Worm (Caenorhabditis elegans) whole organism, L4 larva: ENCODE data around the gene dhs-8.

Source experiments
- D1046.2 ChIP-seq: fragments of 200-800 bp; sonication (Bioruptor generic); IDR thresholded peaks from 2 replicates; pipeline ENCODE4 v1.3.6; 2022; ENCODE audit warnings: missing genetic modification characterization, missing compliant biosample characterization
- F26F4.8 ChIP-seq: fragments of 200-800 bp; sonication (Bioruptor generic); conservative IDR thresholded peaks from 2 replicates; pipeline ENCODE4 v1.3.6; 2022; ENCODE audit warnings: missing genetic modification characterization, missing compliant biosample characterization
- F49E8.2 ChIP-seq: sonication (generic microtip); optimal IDR thresholded peaks from 2 replicates; lab custom pipeline; 2016; ENCODE audit warnings: missing compliant biosample characterization, mild to moderate bottlenecking, missing genetic modification characterization, borderline replicate concordance
- R02D3.7 ChIP-seq: fragments of 150-350 bp; sonication (generic microtip); optimal IDR thresholded peaks from 3 replicates; lab custom pipeline; 2014; ENCODE audit warnings: missing biosample characterization, missing genetic modification characterization
- ZK337.2 ChIP-seq: fragments of 200-800 bp; sonication (Bioruptor generic); IDR thresholded peaks from 2 replicates; pipeline ENCODE4 v1.3.6; 2022; ENCODE audit warnings: missing genetic modification reagents, missing genetic modification characterization, missing compliant biosample characterization
- ama-1 ChIP-seq: fragments of 150-350 bp; optimal IDR thresholded peaks from 2 replicates; lab custom pipeline; 2014; ENCODE audit warnings: inconsistent platforms, mixed read lengths
- arid-1 ChIP-seq: fragments of 200-800 bp; sonication (Bioruptor generic); conservative IDR thresholded peaks from 2 replicates; pipeline ENCODE4 v1.3.6; 2022; ENCODE audit warnings: missing genetic modification reagents, missing genetic modification characterization, missing compliant biosample characterization
- ceh-20 ChIP-seq: fragments of 200-800 bp; sonication (Bioruptor generic); IDR thresholded peaks from 2 replicates; pipeline ENCODE4 v1.3.6; 2022; ENCODE audit warnings: missing genetic modification reagents, missing genetic modification characterization, missing compliant biosample characterization
- ceh-32 ChIP-seq: sonication (generic microtip); optimal IDR thresholded peaks from 2 replicates; lab custom pipeline; 2016; ENCODE audit warnings: mild to moderate bottlenecking, missing genetic modification characterization, missing compliant biosample characterization; ENCODE audit not compliant: poor library complexity
- ceh-44 ChIP-seq: fragments of 200-800 bp; sonication (Bioruptor generic); IDR thresholded peaks from 2 replicates; pipeline ENCODE4 v1.3.6; 2022; ENCODE audit warnings: missing genetic modification reagents, missing genetic modification characterization, missing compliant biosample characterization
- ces-1 ChIP-seq: fragments of 150-350 bp; sonication (generic microtip); optimal IDR thresholded peaks from 4 replicates; lab custom pipeline; 2014; ENCODE audit warnings: missing biosample characterization, missing genetic modification reagents, missing genetic modification characterization
- ctbp-1 ChIP-seq: fragments of 200-800 bp; sonication (Bioruptor generic); IDR thresholded peaks from 2 replicates; pipeline ENCODE4 v1.3.6; 2022; ENCODE audit warnings: missing genetic modification reagents, missing genetic modification characterization, missing compliant biosample characterization
- daf-12 ChIP-seq: fragments of 150-350 bp; optimal IDR thresholded peaks from 2 replicates; lab custom pipeline; 2014; ENCODE audit warnings: missing biosample characterization, missing genetic modification reagents, missing genetic modification characterization
- daf-19 ChIP-seq: fragments of 200-800 bp; sonication (Bioruptor generic); conservative IDR thresholded peaks from 2 replicates; pipeline ENCODE4 v1.3.6; 2022; ENCODE audit warnings: missing genetic modification characterization, missing compliant biosample characterization
- daf-8 ChIP-seq: fragments of 200-800 bp; sonication (Bioruptor generic); IDR thresholded peaks from 2 replicates; pipeline ENCODE4 v1.3.6; 2022; ENCODE audit warnings: missing genetic modification characterization, missing compliant biosample characterization
- dmd-6 ChIP-seq: fragments of 200-800 bp; sonication (Bioruptor generic); IDR thresholded peaks from 2 replicates; pipeline ENCODE4 v1.3.6; 2022; ENCODE audit warnings: missing genetic modification reagents, missing genetic modification characterization, missing compliant biosample characterization
- dmd-8 ChIP-seq: fragments of 200-800 bp; sonication (Bioruptor generic); IDR thresholded peaks from 2 replicates; pipeline ENCODE4 v1.3.6; 2022; ENCODE audit warnings: missing genetic modification characterization, missing compliant biosample characterization
- dpl-1 ChIP-seq: fragments of 150-350 bp; optimal IDR thresholded peaks from 2 replicates; lab custom pipeline; 2014; ENCODE audit warnings: missing biosample characterization, missing genetic modification reagents, missing genetic modification characterization
- duxl-1 ChIP-seq: sonication (generic microtip); optimal IDR thresholded peaks from 2 replicates; lab custom pipeline; 2016; ENCODE audit warnings: mild to moderate bottlenecking, missing genetic modification characterization, moderate library complexity, missing compliant biosample characterization; ENCODE audit not compliant: poor library complexity
- dve-1 ChIP-seq: sonication (generic microtip); optimal IDR thresholded peaks from 2 replicates; lab custom pipeline; 2017; ENCODE audit warnings: antibody characterized with exemption, mild to moderate bottlenecking, missing genetic modification characterization, missing compliant biosample characterization; ENCODE audit not compliant: insufficient read depth
- egl-27 ChIP-seq: sonication (generic microtip); optimal IDR thresholded peaks from 3 replicates; lab custom pipeline; 2017; ENCODE audit warnings: missing biosample characterization, missing genetic modification reagents, missing genetic modification characterization
- fkh-10 ChIP-seq: fragments of 150-350 bp; optimal IDR thresholded peaks from 2 replicates; lab custom pipeline; 2014; ENCODE audit warnings: missing biosample characterization, missing genetic modification reagents, missing genetic modification characterization
- hlh-30 ChIP-seq: sonication (generic microtip); optimal IDR thresholded peaks from 2 replicates; lab custom pipeline; 2017; ENCODE audit warnings: antibody characterized with exemption, mild to moderate bottlenecking, missing genetic modification characterization, missing compliant biosample characterization; ENCODE audit not compliant: insufficient read depth
- hmg-1.1 ChIP-seq: fragments of 200-800 bp; sonication (Bioruptor generic); IDR thresholded peaks from 2 replicates; pipeline ENCODE4 v1.3.6; 2022; ENCODE audit warnings: missing genetic modification reagents, missing genetic modification characterization, missing compliant biosample characterization
- jun-1 ChIP-seq: fragments of 150-350 bp; optimal IDR thresholded peaks from 2 replicates; lab custom pipeline; 2014; ENCODE audit warnings: missing biosample characterization, missing genetic modification reagents, missing genetic modification characterization
- lin-1 ChIP-seq: fragments of 200-800 bp; sonication (Bioruptor generic); IDR thresholded peaks from 2 replicates; pipeline ENCODE4 v1.3.6; 2022; ENCODE audit warnings: missing genetic modification reagents, missing genetic modification characterization, missing compliant biosample characterization
- lin-38 ChIP-seq: fragments of 200-800 bp; sonication (Bioruptor generic); IDR thresholded peaks from 2 replicates; pipeline ENCODE4 v1.3.6; 2022; ENCODE audit warnings: missing genetic modification reagents, missing genetic modification characterization, missing compliant biosample characterization
- madf-5 ChIP-seq, 2 experiments: fragments of 200-800 bp; sonication (Bioruptor generic); IDR thresholded peaks; 2 replicates each; pipeline ENCODE4 v1.3.6; 2022; ENCODE audit warnings: missing compliant biosample characterization in 2 of 2, missing genetic modification characterization in 2 of 2
- madf-9 ChIP-seq: fragments of 200-800 bp; sonication (Bioruptor generic); conservative IDR thresholded peaks from 2 replicates; pipeline ENCODE4 v1.3.6; 2022; ENCODE audit warnings: missing genetic modification reagents, missing genetic modification characterization, missing compliant biosample characterization
- mdt-29 ChIP-seq: fragments of 200-800 bp; sonication (Bioruptor generic); IDR thresholded peaks from 2 replicates; pipeline ENCODE4 v1.3.6; 2022; ENCODE audit warnings: missing genetic modification reagents, missing genetic modification characterization, missing compliant biosample characterization
- mes-2 ChIP-seq: sonication (generic microtip); optimal IDR thresholded peaks from 2 replicates; lab custom pipeline; 2016; ENCODE audit warnings: missing genotype, mild to moderate bottlenecking, missing genetic modification characterization, missing compliant biosample characterization; ENCODE audit not compliant: poor library complexity, severe bottlenecking
- nhr-102 ChIP-seq: sonication (generic microtip); optimal IDR thresholded peaks from 2 replicates; lab custom pipeline; 2016; ENCODE audit warnings: mild to moderate bottlenecking, missing genetic modification characterization, moderate library complexity, missing compliant biosample characterization
- nhr-25 ChIP-seq: sonication (generic microtip); optimal IDR thresholded peaks from 2 replicates; lab custom pipeline; 2017; ENCODE audit warnings: missing genetic modification characterization, mild to moderate bottlenecking, missing compliant biosample characterization, antibody characterized with exemption, moderate library complexity, borderline replicate concordance; ENCODE audit not compliant: insufficient read depth
- nhr-28 ChIP-seq: fragments of 150-350 bp; optimal IDR thresholded peaks from 2 replicates; lab custom pipeline; 2014; ENCODE audit warnings: missing biosample characterization, missing genetic modification characterization
- nhr-41 ChIP-seq: fragments of 200-800 bp; sonication (Bioruptor generic); IDR thresholded peaks from 2 replicates; pipeline ENCODE4 v1.3.6; 2022; ENCODE audit warnings: missing genetic modification reagents, missing genetic modification characterization, missing compliant biosample characterization
- nhr-6 ChIP-seq: fragments of 150-350 bp; optimal IDR thresholded peaks from 2 replicates; lab custom pipeline; 2014; ENCODE audit warnings: missing biosample characterization, missing genetic modification characterization
- nhr-76 ChIP-seq: fragments of 150-350 bp; optimal IDR thresholded peaks from 2 replicates; lab custom pipeline; 2014; ENCODE audit warnings: missing biosample characterization, missing genetic modification characterization
- rbr-2 ChIP-seq: sonication (generic microtip); optimal IDR thresholded peaks from 2 replicates; lab custom pipeline; 2016; ENCODE audit warnings: missing genotype, missing genetic modification characterization, missing compliant biosample characterization
- saeg-2 ChIP-seq: fragments of 200-800 bp; sonication (Bioruptor generic); IDR thresholded peaks from 2 replicates; pipeline ENCODE4 v1.3.6; 2022; ENCODE audit warnings: missing genetic modification reagents, missing genetic modification characterization, missing compliant biosample characterization
- sdz-12 ChIP-seq: fragments of 200-800 bp; sonication (Bioruptor generic); optimal IDR thresholded peaks from 2 replicates; lab custom pipeline; 2018; ENCODE audit warnings: mild to moderate bottlenecking, missing genetic modification characterization, missing compliant biosample characterization
- snpc-4 ChIP-seq: fragments of 150-350 bp; optimal IDR thresholded peaks from 2 replicates; lab custom pipeline; 2014; ENCODE audit warnings: missing biosample characterization, missing genetic modification characterization
- spr-1 ChIP-seq: sonication (generic microtip); optimal IDR thresholded peaks from 2 replicates; lab custom pipeline; 2016; ENCODE audit warnings: mild to moderate bottlenecking, missing genetic modification characterization, missing compliant biosample characterization
- spr-3 ChIP-seq: fragments of 200-800 bp; sonication (Bioruptor generic); optimal IDR thresholded peaks from 2 replicates; lab custom pipeline; 2018; ENCODE audit warnings: mild to moderate bottlenecking, missing genetic modification characterization, missing compliant biosample characterization
- tra-1 ChIP-seq: fragments of 200-800 bp; sonication (Bioruptor generic); IDR thresholded peaks from 2 replicates; pipeline ENCODE4 v1.3.6; 2022; ENCODE audit warnings: missing genetic modification reagents, missing genetic modification characterization, missing compliant biosample characterization
- unc-39 ChIP-seq: sonication (generic microtip); optimal IDR thresholded peaks from 2 replicates; lab custom pipeline; 2017; ENCODE audit warnings: missing biosample characterization, missing genetic modification characterization
- zfp-2 ChIP-seq: sonication (generic microtip); optimal IDR thresholded peaks from 2 replicates; lab custom pipeline; 2016; ENCODE audit warnings: mild to moderate bottlenecking, missing genetic modification characterization, missing compliant biosample characterization
- zfp-3 ChIP-seq: fragments of 200-800 bp; sonication (Bioruptor generic); conservative IDR thresholded peaks from 2 replicates; pipeline ENCODE4 v1.3.6; 2022; ENCODE audit warnings: missing genetic modification reagents, missing genetic modification characterization, missing compliant biosample characterization
- zip-11 ChIP-seq: fragments of 200-800 bp; sonication (Bioruptor generic); IDR thresholded peaks from 2 replicates; pipeline ENCODE4 v1.3.6; 2022; ENCODE audit warnings: missing genetic modification characterization, missing compliant biosample characterization
- ztf-11 ChIP-seq: fragments of 150-350 bp; optimal IDR thresholded peaks from 2 replicates; lab custom pipeline; 2014; ENCODE audit warnings: missing biosample characterization, missing genetic modification characterization
- ztf-7 ChIP-seq: fragments of 150-350 bp; optimal IDR thresholded peaks from 2 replicates; lab custom pipeline; 2014; ENCODE audit warnings: missing biosample characterization, missing genetic modification characterization

Gene dhs-8

ce11 chrII:14496809-14497208 is 1.0 kb upstream of the dhs-8 start (continued):
- 0 out of 2 replicates have a peak, but pooled peaks have one; percentile 67 for TF ChIP-seq saeg-2
- peak; percentile 90 for TF ChIP-seq dve-1 (tag; lab: Kevin White, UChicago)
- TF ChIP-seq arid-1, result peak; percentile 87
- TF ChIP-seq daf-19 (GFP tag; lab: Robert Waterston, UW), result peak; percentile 95
- peak; percentile 91 for TF ChIP-seq nhr-28
- peak; percentile 7 for TF ChIP-seq R02D3.7 (tag; lab: Kevin White, UChicago)
- TF ChIP-seq jun-1 (tag; lab: Kevin White, UChicago), result no peak
- TF ChIP-seq nhr-6 (tag; lab: Kevin White, UChicago), result peak; percentile 75
- TF ChIP-seq dpl-1 (GFP tag; lab: Kevin White, UChicago), result peak; percentile 68
- 0 out of 2 replicates have a peak, but pooled peaks have one; percentile 37 for TF ChIP-seq zip-11 (GFP tag; lab: Robert Waterston, UW)
- TF ChIP-seq ztf-7 (tag; lab: Kevin White, UChicago), result peak; percentile 61
- peak; percentile 81 for TF ChIP-seq hlh-30 (tag; lab: Kevin White, UChicago)
- TF ChIP-seq ceh-44 (GFP tag; lab: Robert Waterston, UW), result peak; percentile 90
- TF ChIP-seq zfp-2 (tag; lab: Kevin White, UChicago), result peak; percentile 69
- peak; percentile 94 for TF ChIP-seq F26F4.8 (GFP tag; lab: Robert Waterston, UW)
- peak; percentile 77 for TF ChIP-seq rbr-2
- peak; percentile 86 for TF ChIP-seq hmg-1.1 (GFP tag; lab: Robert Waterston, UW)
- no peak for TF ChIP-seq unc-39
- TF ChIP-seq fkh-10, result no peak
- TF ChIP-seq madf-9 (GFP tag; lab: Robert Waterston, UW), result peak; percentile 79
- peak; percentile 76 for TF ChIP-seq ctbp-1 (GFP tag; lab: Robert Waterston, UW)
- TF ChIP-seq zfp-3, result peak; percentile 86
- peak; percentile 78 to 88; a peak in 2 of 4 replicates for TF ChIP-seq madf-5 (GFP tag; IDR thresholded peaks at IDR 0.05; lab: Robert Waterston, UW)
- no peak for TF ChIP-seq nhr-76 (tag; lab: Kevin White, UChicago)
- TF ChIP-seq ceh-20 (GFP tag; lab: Robert Waterston, UW), result peak; percentile 78
- TF ChIP-seq dmd-6 (GFP tag; lab: Robert Waterston, UW), result peak; percentile 70
- no peak for TF ChIP-seq ces-1 (GFP tag; lab: Kevin White, UChicago)
- TF ChIP-seq ceh-32 (tag; lab: Kevin White, UChicago), result no peak
- TF ChIP-seq tra-1, result peak; percentile 90
- peak; percentile 78 for TF ChIP-seq F49E8.2 (tag; lab: Kevin White, UChicago)
- TF ChIP-seq egl-27 (tag; lab: Kevin White, UChicago), result no peak
- peak; percentile 80 for TF ChIP-seq nhr-25 (tag; lab: Kevin White, UChicago)
- peak; percentile 83 for TF ChIP-seq spr-3 (GFP tag; lab: Kevin White, UChicago)
- TF ChIP-seq daf-8 (GFP tag; lab: Robert Waterston, UW), result 0 out of 2 replicates have a peak, but pooled peaks have one; percentile 58
- TF ChIP-seq ztf-11, result no peak
- TF ChIP-seq spr-1 (tag; lab: Kevin White, UChicago), result peak; percentile 87
- no peak for TF ChIP-seq ama-1 (lab: Kevin White, UChicago)
- TF ChIP-seq snpc-4 (tag; lab: Kevin White, UChicago), result peak; percentile 66
- TF ChIP-seq daf-12 (tag; lab: Kevin White, UChicago), result no peak
- TF ChIP-seq sdz-12 (GFP tag; lab: Kevin White, UChicago), result peak; percentile 59
- TF ChIP-seq dmd-8 (GFP tag; lab: Robert Waterston, UW), result peak; percentile 98
- TF ChIP-seq lin-38 (GFP tag; lab: Robert Waterston, UW), result peak; percentile 85
- TF ChIP-seq nhr-41, result peak; percentile 87
- peak; percentile 87 for TF ChIP-seq lin-1
- peak; percentile 77; the same call in 1 of the 2 replicates for TF ChIP-seq mdt-29 (GFP tag; lab: Robert Waterston, UW)
- TF ChIP-seq mes-2 (tag; lab: Kevin White, UChicago), result peak; percentile 92
- TF ChIP-seq ZK337.2 (GFP tag; lab: Robert Waterston, UW), result peak; percentile 75
- TF ChIP-seq nhr-102 (tag; lab: Kevin White, UChicago), result peak; percentile 89
- peak; percentile 86 for TF ChIP-seq duxl-1
- peak; percentile 87 for TF ChIP-seq D1046.2 (GFP tag; lab: Robert Waterston, UW)
